Fruit fly (Drosophila melanogaster) whole organism, wandering third instar larva: Measurements from ENCODE around the gene ATPsynGL.

Experiments used
- Abd-B ChIP-seq: fragments of >200 bp; optimal IDR thresholded peaks from 2 replicates; lab custom pipeline; 2017; ENCODE audit warnings: missing biosample characterization, missing genetic modification characterization
- CG32264 ChIP-seq: fragments of 200-800 bp; sonication (Bioruptor generic); optimal IDR thresholded peaks from 2 replicates; lab custom pipeline; 2016; ENCODE audit warnings: missing biosample characterization, missing genetic modification characterization
- CG9705 ChIP-seq: fragments of 200-800 bp; sonication (Bioruptor generic); optimal IDR thresholded peaks from 2 replicates; lab custom pipeline; 2018; ENCODE audit warnings: missing biosample characterization, mild to moderate bottlenecking, missing genetic modification characterization
- CrebA ChIP-seq: fragments of 200-800 bp; sonication (Bioruptor generic); optimal IDR thresholded peaks from 2 replicates; lab custom pipeline; 2016; ENCODE audit warnings: missing biosample characterization, mild to moderate bottlenecking, missing genetic modification characterization, borderline replicate concordance
- Dfd ChIP-seq: fragments of >200 bp; optimal IDR thresholded peaks from 2 replicates; lab custom pipeline; 2017; ENCODE audit warnings: missing biosample characterization, missing genetic modification characterization
- Dif ChIP-seq: fragments of 200-275, 200-300 bp; sonication (Bioruptor generic); optimal IDR thresholded peaks from 2 replicates; lab custom pipeline; 2018; ENCODE audit warnings: missing biosample characterization, missing genetic modification characterization; ENCODE audit not compliant: partially characterized antibody
- GATAd ChIP-seq: sonication (Bioruptor generic); optimal IDR thresholded peaks from 2 replicates; lab custom pipeline; 2016; ENCODE audit warnings: missing biosample characterization, missing genetic modification characterization
- HLH106 ChIP-seq: fragments of 200-800 bp; optimal IDR thresholded peaks from 3 replicates; lab custom pipeline; 2019; ENCODE audit warnings: missing biosample characterization, mild to moderate bottlenecking, missing genetic modification characterization, moderate library complexity
- Hnf4 ChIP-seq: fragments of 200-800 bp; sonication (Bioruptor generic); optimal IDR thresholded peaks from 2 replicates; lab custom pipeline; 2016; ENCODE audit warnings: missing biosample characterization, mild to moderate bottlenecking, missing genetic modification characterization
- Hr83 ChIP-seq: fragments of 200-300 bp; sonication (Bioruptor generic); optimal IDR thresholded peaks from 2 replicates; lab custom pipeline; 2016; ENCODE audit warnings: missing biosample characterization, mild to moderate bottlenecking, missing genetic modification characterization, moderate library complexity; ENCODE audit not compliant: poor library complexity, severe bottlenecking
- Jra ChIP-seq: sonication (Bioruptor generic); optimal IDR thresholded peaks from 2 replicates; lab custom pipeline; 2016; ENCODE audit warnings: missing biosample characterization, missing genetic modification characterization
- Mio ChIP-seq: sonication (Bioruptor generic); optimal IDR thresholded peaks from 2 replicates; lab custom pipeline; 2016; ENCODE audit warnings: missing biosample characterization, missing genetic modification characterization
- Myc ChIP-seq: fragments of >200 bp; optimal IDR thresholded peaks from 2 replicates; lab custom pipeline; 2017
- OdsH ChIP-seq: fragments of 200-800 bp; sonication (Bioruptor generic); optimal IDR thresholded peaks from 2 replicates; lab custom pipeline; 2016; ENCODE audit warnings: missing biosample characterization, mild to moderate bottlenecking, missing genetic modification characterization
- Rel ChIP-seq, 2 experiments: fragments of 200-800 bp; sonication (Bioruptor generic) in 1 of 2; optimal IDR thresholded peaks; 2 replicates in 1 of 2; 3 replicates in 1 of 2; lab custom pipeline; 2016 to 2019; ENCODE audit warnings: mild to moderate bottlenecking in 2 of 2, missing biosample characterization in 2 of 2, missing genetic modification characterization in 2 of 2, moderate library complexity in 1 of 2
- Sp1 ChIP-seq: fragments of 200-800 bp; sonication (Bioruptor generic); optimal IDR thresholded peaks from 3 replicates; lab custom pipeline; 2019; ENCODE audit warnings: missing biosample characterization, mild to moderate bottlenecking, missing genetic modification characterization, moderate library complexity
- Vsx2 ChIP-seq: fragments of 200-300, 225-300 bp; sonication (Bioruptor generic); optimal IDR thresholded peaks from 2 replicates; lab custom pipeline; 2018; ENCODE audit warnings: missing biosample characterization, missing genetic modification characterization; ENCODE audit not compliant: partially characterized antibody
- brk ChIP-seq: fragments of 200-800 bp; sonication (Bioruptor generic); optimal IDR thresholded peaks from 2 replicates; lab custom pipeline; 2016; ENCODE audit warnings: missing biosample characterization, mild to moderate bottlenecking, missing genetic modification characterization
- dl ChIP-seq, 2 experiments: fragments of 175-275, 200-275 bp in 1 of 2; fragments of 200-275 bp in 1 of 2; sonication (Bioruptor generic); optimal IDR thresholded peaks; lab custom pipeline; 2018; ENCODE audit warnings: mild to moderate bottlenecking in 2 of 2, missing biosample characterization in 2 of 2, missing genetic modification characterization in 2 of 2, moderate library complexity in 2 of 2; ENCODE audit not compliant: partially characterized antibody in 2 of 2, insufficient read depth in 1 of 2
- dsf ChIP-seq: sonication (Bioruptor generic); optimal IDR thresholded peaks from 2 replicates; lab custom pipeline; 2016; ENCODE audit warnings: missing biosample characterization, missing genetic modification characterization, borderline replicate concordance
- ey ChIP-seq: fragments of 200-800 bp; sonication (Bioruptor generic); optimal IDR thresholded peaks from 2 replicates; lab custom pipeline; 2016; ENCODE audit warnings: missing biosample characterization, missing genetic modification characterization
- foxo ChIP-seq, 2 experiments: fragments of 200-800 bp; sonication (Bioruptor generic); optimal IDR thresholded peaks; 2 replicates in 1 of 2; 3 replicates in 1 of 2; lab custom pipeline; 2016 to 2017; ENCODE audit warnings: missing biosample characterization in 2 of 2, missing genetic modification characterization in 2 of 2
- fru ChIP-seq: fragments of 200-800 bp; sonication (Bioruptor generic); optimal IDR thresholded peaks from 3 replicates; lab custom pipeline; 2016; ENCODE audit warnings: missing biosample characterization, mild to moderate bottlenecking, missing genetic modification characterization
- h ChIP-seq: fragments of 200-800 bp; sonication (Bioruptor generic); optimal IDR thresholded peaks from 3 replicates; lab custom pipeline; 2016; ENCODE audit warnings: missing biosample characterization, mild to moderate bottlenecking, missing genetic modification characterization
- jim ChIP-seq: fragments of 175-275, 200-325 bp; sonication (Bioruptor generic); optimal IDR thresholded peaks from 2 replicates; lab custom pipeline; 2016; ENCODE audit warnings: missing biosample characterization, mild to moderate bottlenecking, missing genetic modification characterization
- pan ChIP-seq: fragments of >200 bp; optimal IDR thresholded peaks from 2 replicates; lab custom pipeline; 2017
- psq ChIP-seq: fragments of 200-800 bp; sonication (Bioruptor generic); optimal IDR thresholded peaks from 3 replicates; lab custom pipeline; 2017; ENCODE audit warnings: missing biosample characterization, mild to moderate bottlenecking, missing genetic modification characterization, moderate library complexity
- rgr ChIP-seq: fragments of 200-800 bp; sonication (Bioruptor generic); optimal IDR thresholded peaks from 3 replicates; lab custom pipeline; 2016; ENCODE audit warnings: missing biosample characterization, mild to moderate bottlenecking, missing genetic modification characterization
- sage ChIP-seq: fragments of 200-800 bp; sonication (Bioruptor generic); optimal IDR thresholded peaks from 2 replicates; lab custom pipeline; 2016; ENCODE audit warnings: missing biosample characterization, mild to moderate bottlenecking, missing genetic modification characterization
- sv ChIP-seq: fragments of 200-800 bp; sonication (Bioruptor generic); optimal IDR thresholded peaks from 3 replicates; lab custom pipeline; 2016; ENCODE audit warnings: missing biosample characterization, missing genetic modification characterization
- tai ChIP-seq: sonication (Bioruptor generic); optimal IDR thresholded peaks from 2 replicates; lab custom pipeline; 2016; ENCODE audit warnings: missing biosample characterization, missing genetic modification characterization
- usp ChIP-seq: fragments of >200 bp; optimal IDR thresholded peaks from 2 replicates; lab custom pipeline; 2017; ENCODE audit warnings: missing biosample characterization, missing genetic modification characterization
- woc ChIP-seq: sonication (Bioruptor generic); optimal IDR thresholded peaks from 2 replicates; lab custom pipeline; 2016; ENCODE audit warnings: missing biosample characterization, mild to moderate bottlenecking, missing genetic modification characterization

Gene ATPsynGL

DNA sequence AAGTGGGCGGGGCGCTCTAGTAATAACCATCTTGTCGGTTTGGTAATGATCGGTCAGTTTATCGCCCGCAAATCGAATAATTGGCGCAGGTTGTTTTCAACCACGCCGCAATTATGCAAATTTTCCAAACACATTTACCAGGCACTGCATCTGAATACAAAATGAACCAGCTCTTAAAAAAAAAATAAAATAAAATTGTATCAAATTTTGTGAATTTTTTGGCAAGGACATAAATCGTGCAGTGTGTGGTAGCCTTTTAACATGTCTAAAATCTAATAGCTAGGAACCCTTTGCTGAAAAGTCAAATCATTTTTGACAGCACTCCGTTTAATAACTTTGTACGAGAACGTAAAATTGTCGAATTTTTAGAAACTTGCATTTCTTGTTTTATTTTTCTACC is at the start of gene ATPsynGL:
TSS of gene ATPsynGL (plus strand) at position 301 of the 400 bp plus-strand sequence.
- TF ChIP-seq HLH106 (tag; lab: Kevin White, UChicago) (no peak), usp (GFP tag; lab: Kevin White, UChicago) (no peak), h (no peak), Sp1 (GFP tag; lab: Kevin White, UChicago) (no peak), Jra (GFP tag; lab: Kevin White, UChicago) (no peak), dl (GFP tag; optimal IDR thresholded peaks at IDR 0.05; lab: Kevin White, UChicago; ENCODE audit: insufficient read depth in 1 of 2, partially characterized antibody in 2 of 2) (no peak), OdsH (GFP tag; lab: Kevin White, UChicago) (no peak), Mio (GFP tag; lab: Kevin White, UChicago) (no peak), CrebA (no peak), Hr83 (GFP tag; lab: Kevin White, UChicago) (no peak), tai (GFP tag; lab: Kevin White, UChicago) (no peak), Abd-B (GFP tag; lab: Kevin White, UChicago) (no peak), jim (GFP tag; lab: Kevin White, UChicago) (no peak), Hnf4 (GFP tag; lab: Kevin White, UChicago) (no peak), dsf (GFP tag; lab: Kevin White, UChicago) (no peak), Rel (GFP tag; optimal IDR thresholded peaks at IDR 0.05; lab: Kevin White, UChicago) (no peak), Rel (tag; optimal IDR thresholded peaks at IDR 0.05; lab: Kevin White, UChicago) (no peak), Myc (no peak), brk (GFP tag; lab: Kevin White, UChicago) (no peak)

DNA sequence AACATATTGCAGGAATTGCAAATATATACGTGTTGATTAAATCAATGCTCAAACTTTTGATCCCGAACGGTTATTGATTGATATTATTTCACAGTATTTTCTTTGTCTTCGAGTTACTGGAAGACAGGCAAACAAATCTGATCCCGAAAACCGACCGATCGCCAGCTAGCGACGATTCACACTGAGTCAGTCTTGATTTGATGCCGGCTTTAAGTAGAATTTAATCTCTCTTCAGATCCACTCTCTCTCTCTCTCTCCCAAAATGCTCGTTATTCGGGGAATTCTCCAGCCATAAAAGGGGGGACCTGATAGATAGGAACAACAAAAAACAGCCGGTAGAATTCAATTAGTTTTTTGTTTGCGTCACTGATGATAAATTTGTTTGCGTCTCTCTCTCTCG is 45.7 kb upstream of the ATPsynGL start, which contains the start of gene Tep2:
TSS of gene Tep2 (minus strand) at position 185 of the 400 bp plus-strand sequence.
- TF ChIP-seq CrebA (no peak), rgr (GFP tag; lab: Kevin White, UChicago) (peak; percentile 36), Hr83 (GFP tag; lab: Kevin White, UChicago) (peak; percentile 2), HLH106 (tag; lab: Kevin White, UChicago) (no peak), tai (GFP tag; lab: Kevin White, UChicago) (no peak), Hnf4 (GFP tag; lab: Kevin White, UChicago) (no peak), brk (GFP tag; lab: Kevin White, UChicago) (no peak), woc (GFP tag; lab: Kevin White, UChicago) (no peak), CG32264 (no peak), dsf (GFP tag; lab: Kevin White, UChicago) (no peak), Jra (GFP tag; lab: Kevin White, UChicago) (peak; percentile 58), dl (GFP tag; optimal IDR thresholded peaks at IDR 0.05; lab: Kevin White, UChicago; ENCODE audit: insufficient read depth in 1 of 2, partially characterized antibody in 2 of 2) (peak; percentile 47 to 58), Vsx2 (GFP tag; lab: Kevin White, UChicago) (no peak), fru (GFP tag; lab: Kevin White, UChicago) (peak; percentile 43), Rel (GFP tag; optimal IDR thresholded peaks at IDR 0.05; lab: Kevin White, UChicago) (no peak), Rel (tag; optimal IDR thresholded peaks at IDR 0.05; lab: Kevin White, UChicago) (peak; percentile 96), CG9705 (GFP tag; lab: Kevin White, UChicago) (no peak), h (peak; percentile 26), Dif (peak; percentile 71)
- TF ChIP-seq, all 38 proteins: peak for 8

DNA sequence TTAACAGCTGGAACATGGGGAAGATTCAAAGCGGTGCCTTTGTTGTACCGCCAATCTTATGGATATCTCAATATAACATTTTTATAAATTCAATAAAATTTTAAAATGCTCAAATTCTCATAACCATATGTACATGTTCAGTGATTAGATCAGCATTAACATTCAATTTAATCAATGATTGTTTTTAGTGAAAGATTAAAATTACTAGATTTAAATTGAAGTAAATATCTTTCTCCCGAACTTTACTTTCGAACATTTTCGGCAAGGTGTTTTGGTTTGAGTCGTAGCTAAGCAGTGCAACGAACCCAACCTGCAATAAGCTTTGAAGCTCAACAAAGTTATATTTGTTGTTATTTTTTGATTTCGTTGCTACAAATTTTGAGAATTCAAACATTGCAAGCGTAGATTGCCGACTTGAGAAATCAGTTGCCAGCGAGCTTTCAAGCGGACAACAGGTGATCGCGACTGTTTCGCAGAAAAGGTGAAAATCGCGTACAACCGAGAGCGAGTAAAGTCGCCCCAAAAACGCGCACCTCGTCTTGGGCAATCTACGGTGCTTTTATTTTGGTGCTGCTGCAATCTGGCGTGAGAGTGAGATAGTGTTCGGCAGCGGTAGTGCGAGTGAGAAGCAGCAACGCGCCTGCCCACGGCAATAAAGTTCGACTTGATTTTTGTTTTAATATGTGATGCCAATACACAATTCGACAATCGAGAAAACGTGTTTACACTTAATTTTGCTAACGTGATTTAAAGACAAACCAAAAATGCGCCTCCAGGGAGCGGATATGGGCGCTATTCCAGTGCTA is 44.5 kb upstream of the ATPsynGL start, which contains the start of gene Tep3:
TSS of gene Tep3 (plus strand) at position 423 of the 806 bp plus-strand sequence.
- TF ChIP-seq rgr (GFP tag; lab: Kevin White, UChicago) (peak; percentile 43), tai (GFP tag; lab: Kevin White, UChicago) (peak; percentile 32), Abd-B (GFP tag; lab: Kevin White, UChicago) (no peak), ey (peak; percentile 38), CrebA (peak; percentile 2), foxo (GFP tag; optimal IDR thresholded peaks at IDR 0.05; lab: Kevin White, UChicago) (peak in 1 of 2 experiments; percentile 42), fru (GFP tag; lab: Kevin White, UChicago) (peak; percentile 90), Jra (GFP tag; lab: Kevin White, UChicago) (no peak), GATAd (no peak), sv (GFP tag; lab: Kevin White, UChicago) (peak; percentile 37), h (peak; percentile 42), Dfd (GFP tag; lab: Kevin White, UChicago) (no peak), Myc (peak; percentile 48), pan (lab: Kevin White, UChicago) (no peak), Hnf4 (GFP tag; lab: Kevin White, UChicago) (peak; percentile 36), CG9705 (GFP tag; lab: Kevin White, UChicago) (no peak), psq (GFP tag; lab: Kevin White, UChicago) (peak; percentile 35), sage (peak; percentile 34), HLH106 (tag; lab: Kevin White, UChicago) (peak; percentile 42), Dif (peak; percentile 41), brk (GFP tag; lab: Kevin White, UChicago) (peak; percentile 5)
- TF ChIP-seq, all 38 proteins: peak for 15
